Fruit fly (Drosophila melanogaster) whole organism, wandering third instar larva: ENCODE measurements around the gene CG32971.

Experiments used
- CrebA ChIP-seq: fragments of 200-800 bp; sonication (Bioruptor generic); optimal IDR thresholded peaks from 2 replicates; lab custom pipeline; 2016; ENCODE audit warnings: missing biosample characterization, mild to moderate bottlenecking, missing genetic modification characterization, borderline replicate concordance
- N ChIP-seq: fragments of >200 bp; optimal IDR thresholded peaks from 2 replicates; lab custom pipeline; 2018; ENCODE audit warnings: missing biosample characterization, missing external identifiers, missing genetic modification characterization
- br ChIP-seq: fragments of 200-800 bp; sonication (Bioruptor generic); optimal IDR thresholded peaks from 2 replicates; lab custom pipeline; 2016; ENCODE audit warnings: missing biosample characterization, missing genetic modification characterization
- dsf ChIP-seq: sonication (Bioruptor generic); optimal IDR thresholded peaks from 2 replicates; lab custom pipeline; 2016; ENCODE audit warnings: missing biosample characterization, missing genetic modification characterization, borderline replicate concordance
- lola ChIP-seq: fragments of >200 bp; optimal IDR thresholded peaks from 2 replicates; lab custom pipeline; 2017; ENCODE audit warnings: missing biosample characterization, missing genetic modification characterization
- pan ChIP-seq: fragments of >200 bp; optimal IDR thresholded peaks from 2 replicates; lab custom pipeline; 2017
- psq ChIP-seq: fragments of 200-800 bp; sonication (Bioruptor generic); optimal IDR thresholded peaks from 3 replicates; lab custom pipeline; 2017; ENCODE audit warnings: missing biosample characterization, mild to moderate bottlenecking, missing genetic modification characterization, moderate library complexity
- woc ChIP-seq: sonication (Bioruptor generic); optimal IDR thresholded peaks from 2 replicates; lab custom pipeline; 2016; ENCODE audit warnings: missing biosample characterization, mild to moderate bottlenecking, missing genetic modification characterization

dm6 chr2L:14236132-14236531, 38.5 kb upstream of the CG32971 start:
- TF ChIP-seq pan: no peak
- no peak for TF ChIP-seq dsf (GFP tag; lab: Kevin White, UChicago)
- TF ChIP-seq N (GFP tag; lab: Kevin White, UChicago): no peak
- TF ChIP-seq lola (GFP tag; lab: Kevin White, UChicago): no peak
- TF ChIP-seq CrebA (GFP tag; lab: Kevin White, UChicago): no peak
- no peak for TF ChIP-seq br
- no peak for TF ChIP-seq psq (GFP tag; lab: Kevin White, UChicago)
- no peak for TF ChIP-seq woc
